Fruit fly (Drosophila melanogaster) whole organism, prepupa: ENCODE measurements around the gene Hsp83.

ENCODE experiments used
- Blimp-1 ChIP-seq: fragments of 200-800 bp; sonication (Bioruptor generic); optimal IDR thresholded peaks from 3 replicates; lab custom pipeline; 2017; ENCODE audit warnings: missing biosample characterization, missing genetic modification characterization, mild to moderate bottlenecking, moderate library complexity, missing genetic modification reagents
- CG31627 ChIP-seq: fragments of 200-800 bp; sonication (Bioruptor generic); optimal IDR thresholded peaks from 3 replicates; lab custom pipeline; 2016; ENCODE audit warnings: missing biosample characterization, missing genetic modification characterization
- CG9139 ChIP-seq: fragments of 200-800 bp; sonication (Bioruptor generic); optimal IDR thresholded peaks from 3 replicates; lab custom pipeline; 2017; ENCODE audit warnings: missing biosample characterization, mild to moderate bottlenecking, missing genetic modification characterization
- Lpt ChIP-seq: fragments of 200-800 bp; sonication (Bioruptor generic); optimal IDR thresholded peaks from 3 replicates; lab custom pipeline; 2016; ENCODE audit warnings: missing biosample characterization, missing genetic modification characterization
- Sox102F ChIP-seq: fragments of 200-800 bp; sonication (Bioruptor generic); optimal IDR thresholded peaks from 2 replicates; lab custom pipeline; 2016; ENCODE audit warnings: missing biosample characterization, mild to moderate bottlenecking, missing genetic modification characterization
- dsx ChIP-seq: fragments of 200-800 bp; optimal IDR thresholded peaks from 3 replicates; lab custom pipeline; 2019; ENCODE audit warnings: missing biosample characterization, mild to moderate bottlenecking, missing genetic modification characterization, moderate library complexity; ENCODE audit not compliant: poor library complexity, severe bottlenecking
- lz ChIP-seq: fragments of 200-800 bp; sonication (Bioruptor generic); optimal IDR thresholded peaks from 3 replicates; lab custom pipeline; 2016; ENCODE audit warnings: missing biosample characterization, missing genetic modification characterization
- salr ChIP-seq, 2 experiments: fragments of 200-800 bp; sonication (Bioruptor generic); optimal IDR thresholded peaks; 3 replicates each; lab custom pipeline; 2016 to 2018; ENCODE audit warnings: missing biosample characterization in 2 of 2, missing genetic modification characterization in 2 of 2, mild to moderate bottlenecking in 1 of 2

- TF ChIP-seq CG31627 (GFP tag; lab: Kevin White, UChicago): peak; percentile 72
- peak; percentile 79 for TF ChIP-seq lz
- no peak for TF ChIP-seq Sox102F (GFP tag; lab: Kevin White, UChicago)
- TF ChIP-seq dsx (GFP tag; lab: Kevin White, UChicago): peak; percentile 17
- TF ChIP-seq Blimp-1 (GFP tag; lab: Kevin White, UChicago): no peak
- peak in 1 of 2 experiments; percentile 12 for TF ChIP-seq salr (GFP tag; optimal IDR thresholded peaks at IDR 0.05; lab: Kevin White, UChicago)
- no peak for TF ChIP-seq Lpt (GFP tag; lab: Kevin White, UChicago)
- no peak for TF ChIP-seq CG9139 (GFP tag; lab: Kevin White, UChicago)
These were observed 44.4 kb upstream of the Hsp83 start, which contains the start of the genes Usp5 and BtbVII for dm6 chr3L:3148125-3149059.
